Fruit fly (Drosophila melanogaster) whole organism: ENCODE data around the gene CG4073.

Experiments
- CG8478 ChIP-seq: fragments of >200 bp; optimal IDR thresholded peaks from 2 replicates; lab custom pipeline; 2018; ENCODE audit warnings: inconsistent platforms
- EcR ChIP-seq, 2 experiments: fragments of >200 bp; optimal IDR thresholded peaks; 2 replicates each; lab custom pipeline; 2017; ENCODE audit warnings: missing biosample characterization in 2 of 2, missing genetic modification characterization in 2 of 2, missing genetic modification reagents in 2 of 2
- pan ChIP-seq: fragments of >200 bp; optimal IDR thresholded peaks from 2 replicates; lab custom pipeline; 2017
- psq ChIP-seq: fragments of >200 bp; optimal IDR thresholded peaks from 2 replicates; lab custom pipeline; 2017
- usp ChIP-seq: fragments of >200 bp; optimal IDR thresholded peaks from 2 replicates; lab custom pipeline; 2017; ENCODE audit warnings: missing biosample characterization, missing genetic modification characterization, mixed read lengths

dm6 chr3R:10688835-10689234 is 25.8 kb upstream of the CG4073 start:
- TF ChIP-seq CG8478 (lab: Kevin White, UChicago) (no peak), pan (no peak), usp (no peak), psq (lab: Kevin White, UChicago) (no peak), EcR (GFP tag; optimal IDR thresholded peaks at IDR 0.05; lab: Kevin White, UChicago) (no peak)
